Fruit fly (Drosophila melanogaster) whole organism, embryonic: Measurements from ENCODE around the gene CtsF.

Experiments
- Bdp1 ChIP-seq: fragments of 200-800 bp; sonication (Bioruptor generic); optimal IDR thresholded peaks from 3 replicates; lab custom pipeline; 2016; ENCODE audit warnings: missing biosample characterization, missing genetic modification characterization
- Blimp-1 ChIP-seq: fragments of 200-800 bp; sonication (Bioruptor generic); optimal IDR thresholded peaks from 3 replicates; lab custom pipeline; 2018; ENCODE audit warnings: missing biosample characterization, missing genetic modification characterization, mild to moderate bottlenecking, moderate library complexity, missing genetic modification reagents
- CG10321 ChIP-seq: fragments of 200-800 bp; sonication (Bioruptor generic); IDR thresholded peaks from 2 replicates; pipeline ENCODE4 v1.3.6; 2022; ENCODE audit warnings: missing biosample characterization, missing genetic modification characterization
- CG10979 ChIP-seq: fragments of 200-800 bp; sonication (Bioruptor generic); optimal IDR thresholded peaks from 2 replicates; lab custom pipeline; 2018; ENCODE audit warnings: missing biosample characterization, mild to moderate bottlenecking, missing genetic modification characterization, moderate library complexity
- CG13287 ChIP-seq: fragments of 200-800 bp; sonication (Bioruptor generic); IDR thresholded peaks from 2 replicates; pipeline ENCODE4 v1.3.6; 2022; ENCODE audit warnings: missing biosample characterization, missing genetic modification characterization; ENCODE audit not compliant: partially characterized antibody
- CG13894 ChIP-seq: fragments of 200-800 bp; sonication (Bioruptor generic); optimal IDR thresholded peaks from 3 replicates; lab custom pipeline; 2018; ENCODE audit warnings: missing biosample characterization, mild to moderate bottlenecking, missing genetic modification characterization, moderate library complexity
- CG14710 ChIP-seq: fragments of 200-800 bp; sonication (Bioruptor generic); optimal IDR thresholded peaks from 3 replicates; lab custom pipeline; 2019; ENCODE audit warnings: missing biosample characterization, mild to moderate bottlenecking, missing genetic modification characterization, moderate library complexity
- CG16863 ChIP-seq: fragments of 200-800 bp; sonication (Bioruptor generic); optimal IDR thresholded peaks from 3 replicates; lab custom pipeline; 2016; ENCODE audit warnings: missing biosample characterization, missing genetic modification characterization
- CG17186 ChIP-seq: fragments of 200-800 bp; sonication (Bioruptor generic); optimal IDR thresholded peaks from 3 replicates; lab custom pipeline; 2017; ENCODE audit warnings: missing biosample characterization, missing genetic modification reagents, missing genetic modification characterization
- CG17385 ChIP-seq: fragments of 200-800 bp; sonication (Bioruptor generic); optimal IDR thresholded peaks from 3 replicates; lab custom pipeline; 2018; ENCODE audit warnings: missing biosample characterization, mild to moderate bottlenecking, missing genetic modification characterization
- CG18476 ChIP-seq: fragments of 200-800 bp; sonication (Bioruptor generic); optimal IDR thresholded peaks from 2 replicates; lab custom pipeline; 2016; ENCODE audit warnings: missing biosample characterization, mild to moderate bottlenecking, missing genetic modification characterization
- CG30403 ChIP-seq: fragments of 200-800 bp; sonication (Bioruptor generic); optimal IDR thresholded peaks from 3 replicates; lab custom pipeline; 2016; ENCODE audit warnings: missing biosample characterization, missing genetic modification characterization
- CG3726 ChIP-seq: fragments of 200-800 bp; sonication (Bioruptor generic); IDR thresholded peaks from 3 replicates; pipeline ENCODE4, ENCODE4 v1.3.6; 2022; ENCODE audit warnings: missing biosample characterization, missing genetic modification characterization
- CG4404 ChIP-seq: fragments of 200-800 bp; sonication (Bioruptor generic); IDR thresholded peaks from 2 replicates; pipeline ENCODE4 v1.3.6; 2022; ENCODE audit warnings: missing biosample characterization, missing genetic modification characterization
- CG4854 ChIP-seq: fragments of 200-800 bp; sonication (Bioruptor generic); optimal IDR thresholded peaks from 2 replicates; lab custom pipeline; 2016; ENCODE audit warnings: missing biosample characterization, missing genetic modification characterization, inconsistent platforms
- CG6791 ChIP-seq: fragments of 200-800 bp; sonication (Bioruptor generic); IDR thresholded peaks from 3 replicates; pipeline ENCODE4 v1.3.6; 2022; ENCODE audit warnings: missing biosample characterization, missing genetic modification characterization; ENCODE audit not compliant: partially characterized antibody
- Dll ChIP-seq: fragments of 200-800 bp; sonication (Bioruptor generic); IDR thresholded peaks from 4 replicates; pipeline ENCODE4 v1.3.6; 2022; ENCODE audit warnings: missing biosample characterization, missing genetic modification characterization; ENCODE audit not compliant: partially characterized antibody
- HHEX ChIP-seq: fragments of 200-800 bp; sonication (Bioruptor generic); optimal IDR thresholded peaks from 3 replicates; lab custom pipeline; 2017; ENCODE audit warnings: missing biosample characterization, mild to moderate bottlenecking, missing genetic modification characterization, missing genetic modification reagents
- Hmx ChIP-seq: fragments of 200-800 bp; sonication (Bioruptor generic); optimal IDR thresholded peaks from 2 replicates; lab custom pipeline; 2016; ENCODE audit warnings: missing biosample characterization, missing genetic modification characterization
- Neu2 ChIP-seq: fragments of 200-800 bp; sonication (Bioruptor generic); optimal IDR thresholded peaks from 3 replicates; lab custom pipeline; 2016; ENCODE audit warnings: missing biosample characterization, missing genetic modification characterization, borderline replicate concordance
- Scr ChIP-seq: fragments of 200-800 bp; sonication (Bioruptor generic); IDR thresholded peaks from 2 replicates; pipeline ENCODE4 v1.3.6; 2022; ENCODE audit warnings: missing biosample characterization, missing genetic modification characterization; ENCODE audit not compliant: partially characterized antibody
- Usf ChIP-seq: fragments of 200-800 bp; sonication (Bioruptor generic); optimal IDR thresholded peaks from 2 replicates; lab custom pipeline; 2017; ENCODE audit warnings: missing genotype, missing biosample characterization, missing genetic modification characterization
- ap ChIP-seq: fragments of 200-800 bp; sonication (Bioruptor generic); IDR thresholded peaks from 2 replicates; pipeline ENCODE4 v1.3.6; 2022; ENCODE audit warnings: missing biosample characterization, missing genetic modification characterization
- bowl ChIP-seq: fragments of 200-800 bp; sonication (Bioruptor generic); IDR thresholded peaks from 2 replicates; pipeline ENCODE4 v1.3.6; 2022; ENCODE audit warnings: missing biosample characterization, missing genetic modification characterization
- crc ChIP-seq: fragments of 200-800 bp; sonication (Bioruptor generic); optimal IDR thresholded peaks from 2 replicates; lab custom pipeline; 2016; ENCODE audit warnings: missing biosample characterization, missing genetic modification characterization
- danr ChIP-seq: fragments of 200-800 bp; sonication (Bioruptor generic); IDR thresholded peaks from 2 replicates; pipeline ENCODE4 v1.3.6; 2022; ENCODE audit warnings: missing biosample characterization, missing genetic modification characterization
- ems ChIP-seq: fragments of 200-800 bp; sonication (Bioruptor generic); optimal IDR thresholded peaks from 3 replicates; lab custom pipeline; 2016; ENCODE audit warnings: missing biosample characterization, missing genetic modification characterization
- fd64A ChIP-seq: fragments of 200-800 bp; sonication (Bioruptor generic); optimal IDR thresholded peaks from 3 replicates; lab custom pipeline; 2018; ENCODE audit warnings: missing biosample characterization, mild to moderate bottlenecking, missing genetic modification characterization
- gce ChIP-seq: fragments of 200-800 bp; sonication (Bioruptor generic); IDR thresholded peaks from 3 replicates; pipeline ENCODE4 v1.3.6; 2022; ENCODE audit warnings: missing biosample characterization, missing genetic modification characterization
- gfzf ChIP-seq: fragments of 200-800 bp; sonication (Bioruptor generic); optimal IDR thresholded peaks from 2 replicates; lab custom pipeline; 2016; ENCODE audit warnings: missing biosample characterization, mild to moderate bottlenecking, missing genetic modification characterization, moderate library complexity
- gsb-n ChIP-seq: fragments of 200-800 bp; sonication (Bioruptor generic); optimal IDR thresholded peaks from 3 replicates; lab custom pipeline; 2018; ENCODE audit warnings: missing biosample characterization, mild to moderate bottlenecking, missing genetic modification characterization
- nerfin-2 ChIP-seq: fragments of 200-800 bp; sonication (Bioruptor generic); IDR thresholded peaks from 2 replicates; pipeline ENCODE4 v1.3.6; 2022; ENCODE audit warnings: missing biosample characterization, missing genetic modification characterization; ENCODE audit not compliant: partially characterized antibody
- nmo ChIP-seq: fragments of 200-800 bp; sonication (Bioruptor generic); optimal IDR thresholded peaks from 2 replicates; lab custom pipeline; 2018; ENCODE audit warnings: missing biosample characterization, mild to moderate bottlenecking, missing genetic modification characterization, moderate library complexity
- nom ChIP-seq: fragments of 200-800 bp; sonication (Bioruptor generic); optimal IDR thresholded peaks from 2 replicates; lab custom pipeline; 2017; ENCODE audit warnings: missing biosample characterization, missing genetic modification characterization, mild to moderate bottlenecking, moderate library complexity, missing genetic modification reagents
- onecut ChIP-seq: fragments of 200-800 bp; sonication (Bioruptor generic); IDR thresholded peaks from 2 replicates; pipeline ENCODE4 v1.3.6; 2022; ENCODE audit warnings: missing biosample characterization, missing genetic modification characterization
- org-1 ChIP-seq: fragments of 200-800 bp; sonication (Bioruptor generic); optimal IDR thresholded peaks from 2 replicates; lab custom pipeline; 2017; ENCODE audit warnings: missing biosample characterization, missing genetic modification characterization
- pan ChIP-seq, 4 experiments: fragments of >200 bp in 3 of 4; fragments of 200-800 bp in 1 of 4; sonication (Bioruptor generic) in 1 of 4; optimal IDR thresholded peaks in 3 of 4; IDR thresholded peaks in 1 of 4; 2 replicates each; pipeline versions ENCODE4 v1.3.6 to Lab custom; 2017 to 2022; ENCODE audit warnings: missing biosample characterization in 2 of 4, missing genetic modification characterization in 2 of 4, mixed read lengths in 1 of 4
- row ChIP-seq: fragments of 200-800 bp; sonication (Bioruptor generic); IDR thresholded peaks from 3 replicates; pipeline ENCODE4 v1.3.6; 2022; ENCODE audit warnings: missing biosample characterization, missing genetic modification characterization
- sc ChIP-seq, 3 experiments: fragments of >200 bp in 2 of 3; fragments of 200-800 bp in 1 of 3; sonication (Bioruptor generic) in 1 of 3; optimal IDR thresholded peaks; 2 replicates in 2 of 3; 3 replicates in 1 of 3; lab custom pipeline; 2017; ENCODE audit warnings: mild to moderate bottlenecking in 1 of 3, missing biosample characterization in 1 of 3, missing genetic modification characterization in 1 of 3, missing genetic modification reagents in 1 of 3
- schlank ChIP-seq: fragments of 200-800 bp; sonication (Bioruptor generic); optimal IDR thresholded peaks from 2 replicates; lab custom pipeline; 2018; ENCODE audit warnings: missing biosample characterization, mild to moderate bottlenecking, missing genetic modification characterization
- tap ChIP-seq: fragments of 200-800 bp; optimal IDR thresholded peaks from 3 replicates; lab custom pipeline; 2019; ENCODE audit warnings: missing biosample characterization, mild to moderate bottlenecking, missing genetic modification characterization, moderate library complexity
- tio ChIP-seq: fragments of 200-800 bp; sonication (Bioruptor generic); optimal IDR thresholded peaks from 2 replicates; lab custom pipeline; 2017; ENCODE audit warnings: missing biosample characterization, missing genetic modification characterization, inconsistent platforms
- vfl ChIP-seq: fragments of 200-800 bp; sonication (Bioruptor generic); optimal IDR thresholded peaks from 2 replicates; lab custom pipeline; 2016; ENCODE audit warnings: missing biosample characterization, missing genetic modification characterization
- yki ChIP-seq: fragments of >200 bp; optimal IDR thresholded peaks from 3 replicates; lab custom pipeline; 2018
- zen2 ChIP-seq: fragments of 200-800 bp; sonication (Bioruptor generic); IDR thresholded peaks from 3 replicates; pipeline ENCODE4 v1.3.6; 2022; ENCODE audit warnings: missing biosample characterization, missing genetic modification characterization; ENCODE audit not compliant: partially characterized antibody
- zf30C ChIP-seq: fragments of 200-800 bp; sonication (Bioruptor generic); optimal IDR thresholded peaks from 3 replicates; lab custom pipeline; 2018; ENCODE audit warnings: missing biosample characterization, mild to moderate bottlenecking, missing genetic modification characterization

CtsF gene

dm6 chr3R:5215334-5216307, 35.9 kb downstream of the CtsF start (continued):
- TF ChIP-seq nmo (GFP tag; lab: Kevin White, UChicago): peak; percentile 68
- TF ChIP-seq CG13287 (GFP tag; lab: Robert Waterston, UW): no peak
- TF ChIP-seq zf30C (GFP tag; lab: Kevin White, UChicago): peak; percentile 1
- peak; percentile 97 for TF ChIP-seq onecut
- no peak for TF ChIP-seq Scr (GFP tag; lab: Robert Waterston, UW)
- no peak for TF ChIP-seq CG6791
- TF ChIP-seq CG16863 (GFP tag; lab: Kevin White, UChicago): peak; percentile 99
- no peak for TF ChIP-seq zen2 (GFP tag; lab: Robert Waterston, UW)
- peak; percentile 89 for TF ChIP-seq nom (GFP tag; lab: Kevin White, UChicago)
- peak; percentile 96 for TF ChIP-seq ems
- TF ChIP-seq tap (tag; lab: Kevin White, UChicago): peak; percentile 92
- TF ChIP-seq sc (optimal IDR thresholded peaks at IDR 0.05; lab: Kevin White, UChicago): no peak
- TF ChIP-seq sc (GFP tag; optimal IDR thresholded peaks at IDR 0.05; lab: Kevin White, UChicago): peak; percentile 100
- TF ChIP-seq schlank: peak; percentile 75
- TF ChIP-seq bowl (GFP tag; lab: Robert Waterston, UW): peak; percentile 88
- peak; percentile 98 for TF ChIP-seq org-1 (GFP tag; lab: Kevin White, UChicago)
- TF ChIP-seq CG17385 (GFP tag; lab: Kevin White, UChicago): peak; percentile 87
- TF ChIP-seq Usf: peak; percentile 92
- TF ChIP-seq gce (GFP tag; lab: Robert Waterston, UW): peak; percentile 98
- TF ChIP-seq CG18476 (GFP tag; lab: Kevin White, UChicago): peak; percentile 98
- peak; percentile 98 for TF ChIP-seq Blimp-1
- TF ChIP-seq yki (lab: Kevin White, UChicago): no peak
- peak; percentile 98 for TF ChIP-seq HHEX (GFP tag; lab: Kevin White, UChicago)
- peak; percentile 98 for TF ChIP-seq CG14710 (tag; lab: Kevin White, UChicago)
- TF ChIP-seq danr (GFP tag; lab: Robert Waterston, UW): peak; percentile 87
- TF ChIP-seq Bdp1: peak; percentile 96
- no peak; the same call in 1 of the 2 replicates for TF ChIP-seq nerfin-2 (GFP tag; lab: Robert Waterston, UW)
- no peak for TF ChIP-seq pan (optimal IDR thresholded peaks at IDR 0.05; lab: Kevin White, UChicago)
- TF ChIP-seq pan (GFP tag; optimal IDR thresholded peaks at IDR 0.05 in 1 of 2, IDR thresholded peaks at IDR 0.05 in 1 of 2): peak in 1 of 2 experiments; percentile 90
- peak; percentile 100 for TF ChIP-seq fd64A (GFP tag; lab: Kevin White, UChicago)
- peak; percentile 93 for TF ChIP-seq crc (GFP tag; lab: Kevin White, UChicago)
- no peak for TF ChIP-seq CG13894
- TF ChIP-seq ap (GFP tag; lab: Robert Waterston, UW): peak; percentile 93
- TF ChIP-seq CG4854 (GFP tag; lab: Kevin White, UChicago): peak; percentile 98
- TF ChIP-seq CG4404: peak; percentile 75
- peak; percentile 94 for TF ChIP-seq CG3726
- peak; percentile 83 for TF ChIP-seq vfl (GFP tag; lab: Kevin White, UChicago)
- peak; percentile 24 for TF ChIP-seq Hmx (GFP tag; lab: Kevin White, UChicago)
- peak; percentile 45 for TF ChIP-seq gfzf (GFP tag; lab: Kevin White, UChicago)
- peak; percentile 83 for TF ChIP-seq Neu2 (GFP tag; lab: Kevin White, UChicago)
- TF ChIP-seq tio (GFP tag; lab: Kevin White, UChicago): peak; percentile 98
- TF ChIP-seq CG10979 (tag; lab: Kevin White, UChicago): peak; percentile 90
- peak; percentile 48 for TF ChIP-seq CG10321 (GFP tag; lab: Robert Waterston, UW)
- peak; percentile 77 for TF ChIP-seq CG30403
- TF ChIP-seq gsb-n (tag; lab: Kevin White, UChicago): peak; percentile 99
- TF ChIP-seq Dll (GFP tag; lab: Robert Waterston, UW): no peak
- TF ChIP-seq row: peak; percentile 81
- TF ChIP-seq CG17186 (GFP tag; lab: Kevin White, UChicago): peak; percentile 98
